Fruit fly (Drosophila melanogaster) whole organism, embryonic: ENCODE measurements around the gene Hnf4.

ENCODE experiments used
- CG10147 ChIP-seq: fragments of 200-800 bp; sonication (Bioruptor generic); optimal IDR thresholded peaks from 2 replicates; lab custom pipeline; 2019; ENCODE audit warnings: missing biosample characterization, mild to moderate bottlenecking, missing genetic modification characterization, moderate library complexity
- CG10979 ChIP-seq: fragments of 200-800 bp; sonication (Bioruptor generic); optimal IDR thresholded peaks from 2 replicates; lab custom pipeline; 2018; ENCODE audit warnings: missing biosample characterization, mild to moderate bottlenecking, missing genetic modification characterization, moderate library complexity
- CG11504 ChIP-seq: fragments of 200-800 bp; sonication (Bioruptor generic); optimal IDR thresholded peaks from 3 replicates; lab custom pipeline; 2019; ENCODE audit warnings: missing biosample characterization, mild to moderate bottlenecking, missing genetic modification characterization, moderate library complexity
- CG12155 ChIP-seq: fragments of 200-800 bp; sonication (Bioruptor generic); optimal IDR thresholded peaks from 3 replicates; lab custom pipeline; 2016; ENCODE audit warnings: missing biosample characterization, missing genetic modification characterization
- CG12744 ChIP-seq: fragments of 200-800 bp; sonication (Bioruptor generic); optimal IDR thresholded peaks from 2 replicates; lab custom pipeline; 2016; ENCODE audit warnings: missing biosample characterization, missing genetic modification characterization
- CG13775 ChIP-seq: fragments of 200-800 bp; sonication (Bioruptor generic); optimal IDR thresholded peaks from 3 replicates; lab custom pipeline; 2017; ENCODE audit warnings: missing biosample characterization, mild to moderate bottlenecking, missing genetic modification characterization
- CG14014 ChIP-seq: fragments of 200-800 bp; sonication (Bioruptor generic); IDR thresholded peaks from 2 replicates; pipeline ENCODE4 v1.3.6; 2022; ENCODE audit warnings: missing biosample characterization, missing genetic modification characterization
- CG14050 ChIP-seq: fragments of 200-800 bp; sonication (Bioruptor generic); IDR thresholded peaks from 3 replicates; pipeline ENCODE4 v1.3.6; 2022; ENCODE audit warnings: missing biosample characterization, missing genetic modification characterization
- CG17568 ChIP-seq: fragments of 200-800 bp; sonication (Bioruptor generic); optimal IDR thresholded peaks from 2 replicates; lab custom pipeline; 2018; ENCODE audit warnings: missing biosample characterization, mild to moderate bottlenecking, missing genetic modification characterization, moderate library complexity
- CG2120 ChIP-seq: fragments of 200-800 bp; sonication (Bioruptor generic); optimal IDR thresholded peaks from 3 replicates; lab custom pipeline; 2016; ENCODE audit warnings: missing biosample characterization, missing genetic modification characterization
- CG2875 ChIP-seq: fragments of 200-800 bp; sonication (Bioruptor generic); optimal IDR thresholded peaks from 2 replicates; lab custom pipeline; 2017; ENCODE audit warnings: missing biosample characterization, mild to moderate bottlenecking, missing genetic modification characterization, missing genetic modification reagents
- CG33557 ChIP-seq: fragments of 200-800 bp; sonication (Bioruptor generic); optimal IDR thresholded peaks from 2 replicates; lab custom pipeline; 2019; ENCODE audit warnings: missing biosample characterization, mild to moderate bottlenecking, missing genetic modification characterization, moderate library complexity
- CG4404 ChIP-seq: fragments of 200-800 bp; sonication (Bioruptor generic); IDR thresholded peaks from 2 replicates; pipeline ENCODE4 v1.3.6; 2022; ENCODE audit warnings: missing biosample characterization, missing genetic modification characterization
- CG5953 ChIP-seq: fragments of 200-800 bp; sonication (Bioruptor generic); IDR thresholded peaks from 2 replicates; pipeline ENCODE4 v1.3.6; 2022; ENCODE audit warnings: missing biosample characterization, missing genetic modification characterization
- CG7372 ChIP-seq: fragments of 200-800 bp; sonication (Bioruptor generic); IDR thresholded peaks from 2 replicates; pipeline ENCODE4 v1.3.6; 2022; ENCODE audit warnings: missing biosample characterization, missing genetic modification characterization
- CG7556 ChIP-seq: fragments of 200-800 bp; sonication (Bioruptor generic); optimal IDR thresholded peaks from 2 replicates; lab custom pipeline; 2017; ENCODE audit warnings: missing biosample characterization, mild to moderate bottlenecking, missing genetic modification characterization
- Doc2 ChIP-seq: fragments of 200-800 bp; sonication (Bioruptor generic); IDR thresholded peaks from 2 replicates; pipeline ENCODE4 v1.3.6; 2022; ENCODE audit warnings: missing biosample characterization, missing genetic modification characterization
- Drgx ChIP-seq: fragments of 200-800 bp; sonication (Bioruptor generic); IDR thresholded peaks from 2 replicates; pipeline ENCODE4 v1.3.6; 2022; ENCODE audit warnings: missing biosample characterization, missing genetic modification characterization
- E2f1 ChIP-seq: fragments of 200-800 bp; sonication (Bioruptor generic); IDR thresholded peaks from 2 replicates; pipeline ENCODE4 v1.3.6; 2022; ENCODE audit warnings: missing biosample characterization, missing genetic modification characterization
- Mad ChIP-seq: fragments of 200-800 bp; sonication (Bioruptor generic); optimal IDR thresholded peaks from 2 replicates; lab custom pipeline; 2016; ENCODE audit warnings: missing biosample characterization, missing genetic modification characterization
- NfI ChIP-seq: fragments of 200-800 bp; sonication (Bioruptor generic); optimal IDR thresholded peaks from 3 replicates; lab custom pipeline; 2018; ENCODE audit warnings: missing biosample characterization, mild to moderate bottlenecking, missing genetic modification characterization, moderate library complexity
- Oli ChIP-seq: fragments of 200-800 bp; sonication (Bioruptor generic); optimal IDR thresholded peaks from 2 replicates; lab custom pipeline; 2018; ENCODE audit warnings: missing biosample characterization, mild to moderate bottlenecking, missing genetic modification characterization, moderate library complexity
- PHDP ChIP-seq: fragments of 200-800 bp; sonication (Bioruptor generic); optimal IDR thresholded peaks from 3 replicates; lab custom pipeline; 2018; ENCODE audit warnings: missing biosample characterization, mild to moderate bottlenecking, missing genetic modification characterization, moderate library complexity
- Rx ChIP-seq: fragments of 200-800 bp; sonication (Bioruptor generic); IDR thresholded peaks from 2 replicates; pipeline ENCODE4 v1.3.6; 2022; ENCODE audit warnings: missing biosample characterization, missing genetic modification characterization
- Side ChIP-seq: fragments of 200-800 bp; sonication (Bioruptor generic); optimal IDR thresholded peaks from 2 replicates; lab custom pipeline; 2016; ENCODE audit warnings: missing biosample characterization, missing genetic modification characterization
- Sox102F ChIP-seq: fragments of 200-800 bp; sonication (Bioruptor generic); optimal IDR thresholded peaks from 2 replicates; lab custom pipeline; 2018; ENCODE audit warnings: missing biosample characterization, mild to moderate bottlenecking, missing genetic modification characterization, moderate library complexity
- Usf ChIP-seq: fragments of 200-800 bp; sonication (Bioruptor generic); optimal IDR thresholded peaks from 2 replicates; lab custom pipeline; 2017; ENCODE audit warnings: missing genotype, missing biosample characterization, missing genetic modification characterization
- al ChIP-seq: fragments of 200-800 bp; sonication (Bioruptor generic); IDR thresholded peaks from 2 replicates; pipeline ENCODE4 v1.3.6; 2022; ENCODE audit warnings: missing biosample characterization, missing genetic modification characterization
- br ChIP-seq: fragments of >200 bp; optimal IDR thresholded peaks from 2 replicates; lab custom pipeline; 2017
- chif ChIP-seq, 2 experiments: fragments of 200-800 bp; sonication (Bioruptor generic); optimal IDR thresholded peaks; 3 replicates each; lab custom pipeline; 2016; ENCODE audit warnings: missing biosample characterization in 2 of 2, missing genetic modification characterization in 2 of 2
- ci ChIP-seq: fragments of 200-800 bp; sonication (Bioruptor generic); IDR thresholded peaks from 3 replicates; pipeline ENCODE4 v1.3.6; 2022; ENCODE audit warnings: missing biosample characterization, missing genetic modification characterization
- croc ChIP-seq: fragments of 200-800 bp; sonication (Bioruptor generic); conservative IDR thresholded peaks from 3 replicates; pipeline ENCODE4 v1.3.6; 2022; ENCODE audit warnings: missing biosample characterization, missing genetic modification characterization
- gfzf ChIP-seq: fragments of 200-800 bp; sonication (Bioruptor generic); optimal IDR thresholded peaks from 2 replicates; lab custom pipeline; 2016; ENCODE audit warnings: missing biosample characterization, mild to moderate bottlenecking, missing genetic modification characterization, moderate library complexity
- hb ChIP-seq: fragments of 200-800 bp; sonication (Bioruptor generic); IDR thresholded peaks from 3 replicates; pipeline ENCODE4 v1.3.6; 2022; ENCODE audit warnings: missing biosample characterization, missing genetic modification characterization; ENCODE audit not compliant: partially characterized antibody
- insv ChIP-seq, 2 experiments: fragments of 200-800 bp; sonication (Bioruptor generic); optimal IDR thresholded peaks; 3 replicates each; lab custom pipeline; 2016 to 2018; ENCODE audit warnings: missing biosample characterization in 2 of 2, missing genetic modification characterization in 2 of 2
- lola ChIP-seq, 3 experiments: fragments of >200 bp in 2 of 3; fragments of 200-800 bp in 1 of 3; sonication (Bioruptor generic) in 1 of 3; optimal IDR thresholded peaks; 2 replicates each; lab custom pipeline; 2017 to 2019; ENCODE audit warnings: missing biosample characterization in 3 of 3, missing genetic modification characterization in 3 of 3, mild to moderate bottlenecking in 1 of 3, moderate library complexity in 1 of 3
- mam ChIP-seq: fragments of 200-800 bp; sonication (Bioruptor generic); optimal IDR thresholded peaks from 3 replicates; lab custom pipeline; 2016; ENCODE audit warnings: missing biosample characterization, missing genetic modification characterization
- peb ChIP-seq: fragments of 200-800 bp; sonication (Bioruptor generic); IDR thresholded peaks from 2 replicates; pipeline ENCODE4 v1.3.6; 2022; ENCODE audit warnings: missing biosample characterization, missing genetic modification characterization
- pho ChIP-seq: fragments of 200-800 bp; sonication (Bioruptor generic); optimal IDR thresholded peaks from 2 replicates; lab custom pipeline; 2016; ENCODE audit warnings: missing biosample characterization, missing genetic modification characterization
- phol ChIP-seq: fragments of 200-800 bp; sonication (Bioruptor generic); optimal IDR thresholded peaks from 3 replicates; lab custom pipeline; 2018; ENCODE audit warnings: missing biosample characterization, mild to moderate bottlenecking, missing genetic modification characterization, moderate library complexity
- sna ChIP-seq: fragments of 200-800 bp; sonication (Bioruptor generic); IDR thresholded peaks from 2 replicates; pipeline ENCODE4 v1.3.6; 2022; ENCODE audit warnings: missing biosample characterization, missing genetic modification characterization; ENCODE audit not compliant: partially characterized antibody
- tap ChIP-seq: fragments of 200-800 bp; optimal IDR thresholded peaks from 3 replicates; lab custom pipeline; 2019; ENCODE audit warnings: missing biosample characterization, mild to moderate bottlenecking, missing genetic modification characterization, moderate library complexity
- tgo ChIP-seq: fragments of 200-800 bp; sonication (Bioruptor generic); IDR thresholded peaks from 3 replicates; pipeline ENCODE4 v1.3.6; 2022; ENCODE audit warnings: missing biosample characterization, missing genetic modification characterization
- trh ChIP-seq: fragments of 200-800 bp; sonication (Bioruptor generic); optimal IDR thresholded peaks from 2 replicates; lab custom pipeline; 2016; ENCODE audit warnings: missing biosample characterization, missing genetic modification characterization
- unc-4 ChIP-seq: fragments of 200-800 bp; sonication (Bioruptor generic); IDR thresholded peaks from 2 replicates; pipeline ENCODE4 v1.3.6; 2022; ENCODE audit warnings: missing biosample characterization, missing genetic modification characterization; ENCODE audit not compliant: partially characterized antibody
- unpg ChIP-seq: fragments of 200-800 bp; sonication (Bioruptor generic); optimal IDR thresholded peaks from 3 replicates; lab custom pipeline; 2018; ENCODE audit warnings: missing biosample characterization, mild to moderate bottlenecking, missing genetic modification characterization, moderate library complexity
- vvl ChIP-seq: fragments of 200-800 bp; sonication (Bioruptor generic); IDR thresholded peaks from 2 replicates; pipeline ENCODE4 v1.3.6; 2022; ENCODE audit warnings: missing biosample characterization, missing genetic modification characterization
- yki ChIP-seq: fragments of >200 bp; optimal IDR thresholded peaks from 3 replicates; lab custom pipeline; 2018
- zfh1 ChIP-seq: fragments of 200-800 bp; sonication (Bioruptor generic); IDR thresholded peaks from 3 replicates; pipeline ENCODE4 v1.3.6; 2022; ENCODE audit warnings: missing biosample characterization, missing genetic modification characterization

The Hnf4 gene

dm6 chr2L:8717618-8718336 lies 8.4 kb upstream of the Hnf4 start:
- TF ChIP-seq CG2875 (GFP tag; lab: Kevin White, UChicago) (peak; percentile 88), peb (GFP tag; lab: Robert Waterston, UW) (peak; percentile 32; the same call in 1 of the 2 replicates), CG14050 (GFP tag; lab: Robert Waterston, UW) (peak; percentile 67; the same call in 2 of the 3 replicates), Doc2 (GFP tag; lab: Robert Waterston, UW) (no peak), sna (GFP tag; lab: Robert Waterston, UW) (peak; percentile 41; the same call in 1 of the 2 replicates), E2f1 (peak; percentile 78; the same call in 1 of the 2 replicates), CG33557 (GFP tag; lab: Kevin White, UChicago) (peak; percentile 82), pho (GFP tag; lab: Kevin White, UChicago) (peak; percentile 73), CG12155 (GFP tag; lab: Kevin White, UChicago) (peak; percentile 87), Mad (GFP tag; lab: Kevin White, UChicago) (peak; percentile 79), hb (GFP tag; lab: Robert Waterston, UW) (no peak), Rx (GFP tag; lab: Robert Waterston, UW) (peak; percentile 29; the same call in 1 of the 2 replicates), chif (GFP tag; optimal IDR thresholded peaks at IDR 0.05; lab: Kevin White, UChicago) (peak; percentile 46 to 73), Usf (GFP tag; lab: Kevin White, UChicago) (peak; percentile 75), Side (peak; percentile 28), phol (peak; percentile 92), unc-4 (GFP tag; lab: Robert Waterston, UW) (peak; percentile 49), CG4404 (GFP tag; lab: Robert Waterston, UW) (peak; percentile 44; the same call in 1 of the 2 replicates), croc (GFP tag; lab: Robert Waterston, UW) (peak; percentile 49; the same call in 2 of the 3 replicates), tgo (GFP tag; lab: Robert Waterston, UW) (peak; percentile 86), al (GFP tag; lab: Robert Waterston, UW) (peak; percentile 59; the same call in 1 of the 2 replicates), yki (lab: Kevin White, UChicago) (no peak), PHDP (tag; lab: Kevin White, UChicago) (peak; percentile 94), Oli (tag; lab: Kevin White, UChicago) (peak; percentile 94), CG14014 (GFP tag; lab: Robert Waterston, UW) (peak; percentile 85), vvl (GFP tag; lab: Robert Waterston, UW) (peak; percentile 86), CG5953 (GFP tag; lab: Robert Waterston, UW) (no peak; the same call in 1 of the 2 replicates), CG11504 (tag; lab: Kevin White, UChicago) (peak; percentile 95), CG2120 (GFP tag; lab: Kevin White, UChicago) (peak; percentile 92), NfI (GFP tag; lab: Kevin White, UChicago) (peak; percentile 89), trh (GFP tag; lab: Kevin White, UChicago) (peak; percentile 81), CG17568 (GFP tag; lab: Kevin White, UChicago) (peak; percentile 83), CG10979 (tag; lab: Kevin White, UChicago) (peak; percentile 89), zfh1 (GFP tag; lab: Robert Waterston, UW) (peak; percentile 78), Sox102F (GFP tag; lab: Kevin White, UChicago) (peak; percentile 93), CG7372 (GFP tag; lab: Robert Waterston, UW) (no peak), CG7556 (GFP tag; lab: Kevin White, UChicago) (peak; percentile 97), tap (peak; percentile 80), mam (GFP tag; lab: Kevin White, UChicago) (peak; percentile 57), CG13775 (GFP tag; lab: Kevin White, UChicago) (peak; percentile 96), Drgx (GFP tag; lab: Robert Waterston, UW) (peak; percentile 87), br (lab: Kevin White, UChicago) (no peak), CG12744 (GFP tag; lab: Kevin White, UChicago) (peak; percentile 55), gfzf (GFP tag; lab: Kevin White, UChicago) (no peak), unpg (GFP tag; lab: Kevin White, UChicago) (peak; percentile 90), lola (GFP tag; optimal IDR thresholded peaks at IDR 0.05; lab: Kevin White, UChicago) (peak in 1 of 3 experiments; percentile 85), CG10147 (GFP tag; lab: Kevin White, UChicago) (peak; percentile 93), insv (GFP tag; optimal IDR thresholded peaks at IDR 0.05; lab: Kevin White, UChicago) (peak in 1 of 2 experiments; percentile 68), ci (GFP tag; lab: Robert Waterston, UW) (peak; percentile 87)
